Fruit fly (Drosophila melanogaster) whole organism, prepupa: ENCODE results near the gene CG16989.

Experiments used
- Blimp-1 ChIP-seq: fragments of 200-800 bp; sonication (Bioruptor generic); optimal IDR thresholded peaks from 3 replicates; lab custom pipeline; 2017; ENCODE audit warnings: missing biosample characterization, missing genetic modification characterization, mild to moderate bottlenecking, moderate library complexity, missing genetic modification reagents
- CG10631 ChIP-seq: fragments of 200-800 bp; sonication (Bioruptor generic); optimal IDR thresholded peaks from 2 replicates; lab custom pipeline; 2016; ENCODE audit warnings: missing biosample characterization, missing genetic modification characterization
- CG11902 ChIP-seq: fragments of 200-800 bp; sonication (Bioruptor generic); optimal IDR thresholded peaks from 3 replicates; lab custom pipeline; 2016; ENCODE audit warnings: missing biosample characterization, missing genetic modification characterization
- CG15336 ChIP-seq: fragments of 200-800 bp; sonication (Bioruptor generic); IDR thresholded peaks from 2 replicates; pipeline ENCODE4 v1.3.6; 2022; ENCODE audit warnings: missing biosample characterization, missing genetic modification characterization
- CG1621 ChIP-seq: fragments of 200-800 bp; sonication (Bioruptor generic); optimal IDR thresholded peaks from 3 replicates; lab custom pipeline; 2018; ENCODE audit warnings: missing biosample characterization, mild to moderate bottlenecking, missing genetic modification characterization
- CG16779 ChIP-seq: fragments of 200-800 bp; sonication (Bioruptor generic); optimal IDR thresholded peaks from 3 replicates; lab custom pipeline; 2017; ENCODE audit warnings: missing biosample characterization, mild to moderate bottlenecking, missing genetic modification characterization
- CG3032 ChIP-seq: fragments of 200-800 bp; optimal IDR thresholded peaks from 2 replicates; lab custom pipeline; 2019; ENCODE audit warnings: missing biosample characterization, mild to moderate bottlenecking, missing genetic modification characterization, moderate library complexity
- CG31627 ChIP-seq: fragments of 200-800 bp; sonication (Bioruptor generic); optimal IDR thresholded peaks from 3 replicates; lab custom pipeline; 2016; ENCODE audit warnings: missing biosample characterization, missing genetic modification characterization
- CG32006 ChIP-seq: fragments of 200-800 bp; sonication (Bioruptor generic); optimal IDR thresholded peaks from 3 replicates; lab custom pipeline; 2017; ENCODE audit warnings: missing biosample characterization, mild to moderate bottlenecking, missing genetic modification characterization
- CG34406 ChIP-seq: fragments of 200-800 bp; sonication (Bioruptor generic); optimal IDR thresholded peaks from 3 replicates; lab custom pipeline; 2016; ENCODE audit warnings: missing biosample characterization, missing genetic modification characterization
- CG3919 ChIP-seq: fragments of 200-800 bp; sonication (Bioruptor generic); optimal IDR thresholded peaks from 3 replicates; lab custom pipeline; 2016; ENCODE audit warnings: missing biosample characterization, missing genetic modification characterization
- CG4318 ChIP-seq: fragments of 200-800 bp; sonication (Bioruptor generic); optimal IDR thresholded peaks from 3 replicates; lab custom pipeline; 2017; ENCODE audit warnings: missing biosample characterization, mild to moderate bottlenecking, missing genetic modification characterization
- CG7368 ChIP-seq: fragments of 200-800 bp; sonication (Bioruptor generic); optimal IDR thresholded peaks from 3 replicates; lab custom pipeline; 2016; ENCODE audit warnings: missing biosample characterization, missing genetic modification characterization
- CG8119 ChIP-seq: fragments of 200-800 bp; sonication (Bioruptor generic); IDR thresholded peaks from 3 replicates; pipeline ENCODE4 v1.3.6; 2022; ENCODE audit warnings: missing biosample characterization, missing genetic modification characterization
- CG8319 ChIP-seq: fragments of 200-800 bp; sonication (Bioruptor generic); optimal IDR thresholded peaks from 3 replicates; lab custom pipeline; 2016; ENCODE audit warnings: missing biosample characterization, missing genetic modification characterization
- CG8632 ChIP-seq: fragments of 200-800 bp; sonication (Bioruptor generic); optimal IDR thresholded peaks from 3 replicates; lab custom pipeline; 2016; ENCODE audit warnings: missing biosample characterization, missing genetic modification characterization
- CG9139 ChIP-seq: fragments of 200-800 bp; sonication (Bioruptor generic); optimal IDR thresholded peaks from 3 replicates; lab custom pipeline; 2017; ENCODE audit warnings: missing biosample characterization, mild to moderate bottlenecking, missing genetic modification characterization
- Eip75B ChIP-seq: fragments of 200-800 bp; sonication (Bioruptor generic); optimal IDR thresholded peaks from 3 replicates; lab custom pipeline; 2016; ENCODE audit warnings: missing biosample characterization, missing genetic modification characterization
- Eip78C ChIP-seq: fragments of 200-800 bp; sonication (Bioruptor generic); peaks from one replicate; lab custom pipeline; 2016; ENCODE audit warnings: missing biosample characterization, missing genetic modification characterization
- Ets21C ChIP-seq: fragments of 200-800 bp; sonication (Bioruptor generic); optimal IDR thresholded peaks from 3 replicates; lab custom pipeline; 2016; ENCODE audit warnings: missing biosample characterization, missing genetic modification characterization
- Ets96B ChIP-seq: fragments of 200-800 bp; optimal IDR thresholded peaks from 2 replicates; lab custom pipeline; 2019; ENCODE audit warnings: missing biosample characterization, mild to moderate bottlenecking, missing genetic modification characterization, moderate library complexity
- Gug ChIP-seq: fragments of 200-800 bp; sonication (Bioruptor generic); IDR thresholded peaks from 2 replicates; pipeline ENCODE4 v1.3.6; 2022; ENCODE audit warnings: missing biosample characterization, missing genetic modification characterization
- Hr38 ChIP-seq: sonication (Bioruptor generic); optimal IDR thresholded peaks from 2 replicates; lab custom pipeline; 2016; ENCODE audit warnings: missing biosample characterization, missing genetic modification characterization
- Hr39 ChIP-seq: fragments of 200-800 bp; sonication (Bioruptor generic); optimal IDR thresholded peaks from 2 replicates; lab custom pipeline; 2016; ENCODE audit warnings: missing biosample characterization, missing genetic modification characterization
- Met ChIP-seq: fragments of 200-800 bp; sonication (Bioruptor generic); optimal IDR thresholded peaks from 3 replicates; lab custom pipeline; 2016; ENCODE audit warnings: missing biosample characterization, missing genetic modification characterization
- OdsH ChIP-seq: fragments of 200-800 bp; sonication (Bioruptor generic); optimal IDR thresholded peaks from 3 replicates; lab custom pipeline; 2016; ENCODE audit warnings: missing biosample characterization, missing genetic modification characterization
- Smox ChIP-seq: fragments of 200-800 bp; sonication (Bioruptor generic); optimal IDR thresholded peaks from 3 replicates; lab custom pipeline; 2016; ENCODE audit warnings: missing biosample characterization, missing genetic modification characterization
- Sox102F ChIP-seq: fragments of 200-800 bp; sonication (Bioruptor generic); optimal IDR thresholded peaks from 2 replicates; lab custom pipeline; 2016; ENCODE audit warnings: missing biosample characterization, mild to moderate bottlenecking, missing genetic modification characterization
- Sox15 ChIP-seq: fragments of 200-800 bp; sonication (Bioruptor generic); optimal IDR thresholded peaks from 3 replicates; lab custom pipeline; 2016; ENCODE audit warnings: missing biosample characterization, missing genetic modification characterization
- acj6 ChIP-seq: fragments of 200-800 bp; sonication (Bioruptor generic); optimal IDR thresholded peaks from 3 replicates; lab custom pipeline; 2016; ENCODE audit warnings: missing biosample characterization, missing genetic modification characterization
- dsx ChIP-seq: fragments of 200-800 bp; optimal IDR thresholded peaks from 3 replicates; lab custom pipeline; 2019; ENCODE audit warnings: missing biosample characterization, mild to moderate bottlenecking, missing genetic modification characterization, moderate library complexity; ENCODE audit not compliant: poor library complexity, severe bottlenecking
- eg ChIP-seq: fragments of 200-800 bp; sonication (Bioruptor generic); IDR thresholded peaks from 3 replicates; pipeline ENCODE4 v1.3.6; 2022; ENCODE audit warnings: missing biosample characterization, missing genetic modification characterization
- esn ChIP-seq: fragments of 200-800 bp; sonication (Bioruptor generic); optimal IDR thresholded peaks from 2 replicates; lab custom pipeline; 2016; ENCODE audit warnings: missing biosample characterization, mild to moderate bottlenecking, missing genetic modification characterization, moderate library complexity
- fd59A ChIP-seq: fragments of 200-800 bp; sonication (Bioruptor generic); optimal IDR thresholded peaks from 2 replicates; lab custom pipeline; 2017; ENCODE audit warnings: missing biosample characterization, mild to moderate bottlenecking, missing genetic modification characterization, missing genetic modification reagents
- fkh ChIP-seq: fragments of 200-800 bp; sonication (Bioruptor generic); optimal IDR thresholded peaks from 3 replicates; lab custom pipeline; 2017; ENCODE audit warnings: missing biosample characterization, mild to moderate bottlenecking, missing genetic modification characterization, moderate library complexity
- lz ChIP-seq: fragments of 200-800 bp; sonication (Bioruptor generic); optimal IDR thresholded peaks from 3 replicates; lab custom pipeline; 2016; ENCODE audit warnings: missing biosample characterization, missing genetic modification characterization
- net ChIP-seq: fragments of 200-800 bp; sonication (Bioruptor generic); optimal IDR thresholded peaks from 3 replicates; lab custom pipeline; 2016; ENCODE audit warnings: missing biosample characterization, missing genetic modification characterization
- salr ChIP-seq, 2 experiments: fragments of 200-800 bp; sonication (Bioruptor generic); optimal IDR thresholded peaks; 3 replicates each; lab custom pipeline; 2016 to 2018; ENCODE audit warnings: missing biosample characterization in 2 of 2, missing genetic modification characterization in 2 of 2, mild to moderate bottlenecking in 1 of 2
- spab ChIP-seq: fragments of 200-800 bp; sonication (Bioruptor generic); optimal IDR thresholded peaks from 2 replicates; lab custom pipeline; 2017; ENCODE audit warnings: missing biosample characterization, mild to moderate bottlenecking, missing genetic modification characterization, missing genetic modification reagents
- ss ChIP-seq, 2 experiments: fragments of 200-800 bp; sonication (Bioruptor generic); optimal IDR thresholded peaks; 2 replicates in 1 of 2; 3 replicates in 1 of 2; lab custom pipeline; 2017 to 2018; ENCODE audit warnings: mild to moderate bottlenecking in 2 of 2, missing biosample characterization in 2 of 2, missing genetic modification characterization in 2 of 2, moderate library complexity in 1 of 2
- topi ChIP-seq: fragments of 200-800 bp; sonication (Bioruptor generic); optimal IDR thresholded peaks from 3 replicates; lab custom pipeline; 2016; ENCODE audit warnings: missing biosample characterization, missing genetic modification characterization
- vri ChIP-seq: fragments of 200-800 bp; sonication (Bioruptor generic); optimal IDR thresholded peaks from 3 replicates; lab custom pipeline; 2016; ENCODE audit warnings: missing biosample characterization, mild to moderate bottlenecking, missing genetic modification characterization

CG16989 gene

dm6 chrX:779344-779743, 13.6 kb upstream of the CG16989 start (continued):
- peak; percentile 63 to 69 for TF ChIP-seq ss (GFP tag; optimal IDR thresholded peaks at IDR 0.05; lab: Kevin White, UChicago)
- no peak for TF ChIP-seq fkh
- TF ChIP-seq CG8119 (GFP tag; lab: Robert Waterston, UW): peak; percentile 72
- TF ChIP-seq CG11902 (GFP tag; lab: Kevin White, UChicago): peak; percentile 2
- peak; percentile 48 for TF ChIP-seq CG8632 (GFP tag; lab: Kevin White, UChicago)
- TF ChIP-seq Blimp-1 (GFP tag; lab: Kevin White, UChicago): no peak
- peak; percentile 51 for TF ChIP-seq Ets96B (tag; lab: Kevin White, UChicago)
- TF ChIP-seq Eip78C (GFP tag; lab: Kevin White, UChicago): peak; percentile 83
- peak; percentile 65 for TF ChIP-seq esn (GFP tag; lab: Kevin White, UChicago)
- peak; percentile 47; the same call in 1 of the 2 replicates for TF ChIP-seq CG15336
- peak; percentile 42 for TF ChIP-seq Eip75B (GFP tag; lab: Kevin White, UChicago)
- peak; percentile 58 for TF ChIP-seq CG7368
- peak; percentile 55 for TF ChIP-seq CG34406 (GFP tag; lab: Kevin White, UChicago)
- peak; percentile 54 for TF ChIP-seq CG3919 (GFP tag; lab: Kevin White, UChicago)
- TF ChIP-seq CG10631 (GFP tag; lab: Kevin White, UChicago): peak; percentile 60
- TF ChIP-seq Hr38 (GFP tag; lab: Kevin White, UChicago): no peak
- peak; percentile 64 for TF ChIP-seq Sox102F (GFP tag; lab: Kevin White, UChicago)
- peak; percentile 45 for TF ChIP-seq fd59A (GFP tag; lab: Kevin White, UChicago)
- TF ChIP-seq Smox: peak; percentile 71
- peak; percentile 67 for TF ChIP-seq topi (GFP tag; lab: Kevin White, UChicago)
- TF ChIP-seq Gug (GFP tag; lab: Robert Waterston, UW): no peak
- TF ChIP-seq CG1621 (tag; lab: Kevin White, UChicago): peak; percentile 38
- peak; percentile 52 for TF ChIP-seq vri (GFP tag; lab: Kevin White, UChicago)
- peak; percentile 19 for TF ChIP-seq Sox15
- TF ChIP-seq OdsH (GFP tag; lab: Kevin White, UChicago): peak; percentile 56
- no peak for TF ChIP-seq CG9139 (GFP tag; lab: Kevin White, UChicago)
- peak; percentile 64 for TF ChIP-seq CG32006 (GFP tag; lab: Kevin White, UChicago)
- TF ChIP-seq CG8319: peak; percentile 33
- TF ChIP-seq CG4318 (GFP tag; lab: Kevin White, UChicago): peak; percentile 36
- peak; percentile 57 for TF ChIP-seq Hr39 (GFP tag; lab: Kevin White, UChicago)
- peak; percentile 59 for TF ChIP-seq CG31627 (GFP tag; lab: Kevin White, UChicago)
- TF ChIP-seq Met (GFP tag; lab: Kevin White, UChicago): peak; percentile 68
- peak; percentile 43 for TF ChIP-seq Ets21C (GFP tag; lab: Kevin White, UChicago)

- TF ChIP-seq eg (no peak), CG7368 (no peak), CG8319 (no peak), topi (GFP tag; lab: Kevin White, UChicago) (no peak), Eip78C (GFP tag; lab: Kevin White, UChicago) (no peak), net (GFP tag; lab: Kevin White, UChicago) (no peak), CG16779 (tag; lab: Kevin White, UChicago) (no peak), salr (GFP tag; optimal IDR thresholded peaks at IDR 0.05; lab: Kevin White, UChicago) (no peak), acj6 (GFP tag; lab: Kevin White, UChicago) (no peak), spab (GFP tag; lab: Kevin White, UChicago) (no peak), CG3032 (tag; lab: Kevin White, UChicago) (peak; percentile 13), dsx (GFP tag; lab: Kevin White, UChicago) (no peak), esn (GFP tag; lab: Kevin White, UChicago) (peak; percentile 15), lz (GFP tag; lab: Kevin White, UChicago) (no peak), CG8632 (GFP tag; lab: Kevin White, UChicago) (no peak), CG32006 (GFP tag; lab: Kevin White, UChicago) (no peak)
- TF ChIP-seq, all 60 proteins: peak for 2
Measured at dm6 chrX:784456-784855, 8.5 kb upstream of the CG16989 start, which contains the start of gene tw. Gene tw, plus strand, starts transcription at chrX:784746.
